Fruit fly (Drosophila melanogaster) whole organism, adult: ENCODE measurements around the gene Targ1.

Source experiments
- CG12768 ChIP-seq: fragments of 200-800 bp; sonication (Bioruptor generic); optimal IDR thresholded peaks from 2 replicates; lab custom pipeline; 2017; ENCODE audit warnings: missing biosample characterization, missing genetic modification characterization, mild to moderate bottlenecking, moderate library complexity, missing genetic modification reagents
- CG14711 ChIP-seq: fragments of 200-800 bp; sonication (Bioruptor generic); optimal IDR thresholded peaks from 2 replicates; lab custom pipeline; 2018; ENCODE audit warnings: missing biosample characterization, mild to moderate bottlenecking, missing genetic modification characterization, moderate library complexity
- CG33017 ChIP-seq: fragments of 200-800 bp; sonication (Bioruptor generic); optimal IDR thresholded peaks from 2 replicates; lab custom pipeline; 2018; ENCODE audit warnings: missing biosample characterization, mild to moderate bottlenecking, missing genetic modification characterization, moderate library complexity
- CG5204 ChIP-seq: fragments of 200-800 bp; sonication (Bioruptor generic); optimal IDR thresholded peaks from 2 replicates; lab custom pipeline; 2016; ENCODE audit warnings: missing biosample characterization, missing genetic modification characterization
- Crg-1 ChIP-seq: fragments of 200-800 bp; sonication (Bioruptor generic); optimal IDR thresholded peaks from 2 replicates; lab custom pipeline; 2016; ENCODE audit warnings: missing biosample characterization, missing genetic modification characterization
- Hr96 ChIP-seq: fragments of 200-800 bp; sonication (Bioruptor generic); optimal IDR thresholded peaks from 2 replicates; lab custom pipeline; 2016; ENCODE audit warnings: missing biosample characterization, missing genetic modification characterization
- Mnt ChIP-seq: fragments of 200-800 bp; sonication (Bioruptor generic); optimal IDR thresholded peaks from 2 replicates; lab custom pipeline; 2016; ENCODE audit warnings: missing biosample characterization, mild to moderate bottlenecking, missing genetic modification characterization
- bab1 ChIP-seq: fragments of 200-800 bp; sonication (Bioruptor generic); optimal IDR thresholded peaks from 3 replicates; lab custom pipeline; 2019; ENCODE audit warnings: missing biosample characterization, mild to moderate bottlenecking, missing genetic modification characterization, moderate library complexity
- cnc ChIP-seq, 2 experiments: fragments of >200 bp; optimal IDR thresholded peaks; 2 replicates each; lab custom pipeline; 2017
- kay ChIP-seq: fragments of 200-800 bp; sonication (Bioruptor generic); peaks from one replicate; lab custom pipeline; 2016; ENCODE audit warnings: missing biosample characterization, missing genetic modification characterization, borderline replicate concordance
- ovo ChIP-seq: fragments of 200-800 bp; sonication (Bioruptor generic); optimal IDR thresholded peaks from 2 replicates; lab custom pipeline; 2016; ENCODE audit warnings: missing biosample characterization, missing genetic modification characterization
- pad ChIP-seq: fragments of 200-800 bp; sonication (Bioruptor generic); optimal IDR thresholded peaks from 3 replicates; lab custom pipeline; 2017; ENCODE audit warnings: missing biosample characterization, missing genetic modification characterization, mild to moderate bottlenecking, moderate library complexity, missing genetic modification reagents
- toe ChIP-seq: fragments of 200-800 bp; sonication (Bioruptor generic); optimal IDR thresholded peaks from 2 replicates; lab custom pipeline; 2016; ENCODE audit warnings: missing biosample characterization, missing genetic modification characterization

DNA sequence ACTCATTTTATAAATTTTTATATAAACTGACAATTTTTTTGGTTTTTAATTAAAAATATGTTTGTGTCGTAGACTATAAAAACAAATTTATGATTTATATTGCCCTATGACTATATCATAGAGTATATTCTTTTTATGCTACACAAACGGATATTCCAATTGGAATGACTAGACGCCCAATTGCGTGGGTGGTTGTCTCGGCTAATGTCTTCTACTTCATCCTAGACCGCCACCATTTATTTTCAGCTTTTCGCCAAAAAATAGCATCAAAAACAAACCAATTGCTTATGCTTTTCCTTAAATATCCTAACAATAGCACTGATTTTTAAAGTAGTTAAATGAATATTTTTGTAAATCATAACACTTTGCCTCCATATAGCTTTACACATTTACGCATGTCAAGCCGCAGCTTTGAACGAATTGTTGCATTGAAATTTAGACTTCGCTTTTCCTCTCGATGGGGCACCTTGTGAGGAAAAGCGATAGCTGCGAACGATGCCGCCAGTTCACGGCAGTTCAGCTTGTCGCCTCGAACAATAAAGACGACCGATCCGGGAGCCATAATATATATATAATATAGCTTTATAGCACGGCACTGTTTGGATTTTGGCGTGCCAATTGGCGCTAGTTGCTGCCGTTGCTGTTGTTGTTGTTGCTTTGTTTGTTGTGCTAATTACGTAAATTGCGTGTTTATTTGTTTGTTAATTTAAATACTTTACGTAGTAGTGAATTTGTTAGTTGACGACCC lies 479 bp downstream of the Targ1 start:
- TF ChIP-seq bab1 (GFP tag; lab: Kevin White, UChicago) (no peak), pad (no peak), Hr96 (GFP tag; lab: Kevin White, UChicago) (no peak), CG14711 (tag; lab: Kevin White, UChicago) (no peak), kay (GFP tag; lab: Kevin White, UChicago) (no peak), CG12768 (GFP tag; lab: Kevin White, UChicago) (no peak), CG33017 (tag; lab: Kevin White, UChicago) (no peak), toe (GFP tag; lab: Kevin White, UChicago) (peak; percentile 39), CG5204 (GFP tag; lab: Kevin White, UChicago) (no peak), Mnt (GFP tag; lab: Kevin White, UChicago) (no peak), cnc (optimal IDR thresholded peaks at IDR 0.05; lab: Kevin White, UChicago) (no peak), ovo (no peak), Crg-1 (GFP tag; lab: Kevin White, UChicago) (no peak)
